Worm (Caenorhabditis elegans) whole organism, L4/young adult: ENCODE data around the gene gst-11.

Experiments used
- W03F9.2 ChIP-seq: fragments of 150-350 bp; optimal IDR thresholded peaks from 2 replicates; lab custom pipeline; 2014; ENCODE audit warnings: missing biosample characterization, missing genetic modification characterization
- him-1 ChIP-seq: sonication (generic microtip); optimal IDR thresholded peaks from 2 replicates; lab custom pipeline; 2016; ENCODE audit warnings: missing genotype, missing genetic modification reagents, missing genetic modification characterization, missing compliant biosample characterization

ce11 chrX:3617218-3617617 is 16.3 kb downstream of the gst-11 start, which contains the start of gene del-9:
- no peak for TF ChIP-seq W03F9.2 (tag; lab: Kevin White, UChicago)
- TF ChIP-seq him-1 (tag; lab: Kevin White, UChicago), result no peak
